Fruit fly (Drosophila melanogaster): ENCODE results near the gene fd3F.

dm6 chrX:3832226-3832625 is 30.1 kb downstream of the fd3F start:
- TF ChIP-seq Vsx2 (GFP tag; optimal IDR thresholded peaks at IDR 0.05; ENCODE audit: partially characterized antibody): no peak
- TF ChIP-seq sage (GFP tag; optimal IDR thresholded peaks at IDR 0.05): no peak

All from whole organism, wandering third instar larva.